Worm (Caenorhabditis elegans) whole organism, L4 larva: ENCODE data around the gene sru-35.

Experiments
- F26F4.8 ChIP-seq: fragments of 200-800 bp; sonication (Bioruptor generic); conservative IDR thresholded peaks from 2 replicates; pipeline ENCODE4 v1.3.6; 2022; ENCODE audit warnings: missing genetic modification characterization, missing compliant biosample characterization
- F44E2.7 ChIP-seq: fragments of 200-800 bp; sonication (Bioruptor generic); IDR thresholded peaks from 2 replicates; pipeline ENCODE4 v2.1.2; 2022; ENCODE audit warnings: missing genetic modification characterization, missing compliant biosample characterization
- R02D3.7 ChIP-seq: fragments of 150-350 bp; sonication (generic microtip); optimal IDR thresholded peaks from 3 replicates; lab custom pipeline; 2014; ENCODE audit warnings: missing biosample characterization, missing genetic modification characterization
- T20F7.1 ChIP-seq: fragments of 200-800 bp; sonication (Bioruptor generic); optimal IDR thresholded peaks from 2 replicates; lab custom pipeline; 2018; ENCODE audit warnings: mild to moderate bottlenecking, missing genetic modification characterization, missing compliant biosample characterization
- Y5F2A.4 ChIP-seq: fragments of 200-800 bp; sonication (Bioruptor generic); optimal IDR thresholded peaks from 2 replicates; lab custom pipeline; 2018; ENCODE audit warnings: mild to moderate bottlenecking, missing genetic modification characterization, missing compliant biosample characterization
- ama-1 ChIP-seq: fragments of 150-350 bp; optimal IDR thresholded peaks from 2 replicates; lab custom pipeline; 2014; ENCODE audit warnings: inconsistent platforms, mixed read lengths
- ceh-28 ChIP-seq: fragments of 150-350 bp; optimal IDR thresholded peaks from 2 replicates; lab custom pipeline; 2014; ENCODE audit warnings: missing biosample characterization, missing genetic modification reagents, missing genetic modification characterization
- egl-43 ChIP-seq: fragments of 200-800 bp; sonication (Bioruptor generic); IDR thresholded peaks from 2 replicates; pipeline ENCODE4 v1.3.6; 2022; ENCODE audit warnings: missing genetic modification reagents, missing genetic modification characterization, missing compliant biosample characterization
- fos-1 ChIP-seq: fragments of 150-350 bp; optimal IDR thresholded peaks from 2 replicates; lab custom pipeline; 2014; ENCODE audit warnings: missing biosample characterization, missing genetic modification characterization
- hmg-1.1 ChIP-seq: fragments of 200-800 bp; sonication (Bioruptor generic); IDR thresholded peaks from 2 replicates; pipeline ENCODE4 v1.3.6; 2022; ENCODE audit warnings: missing genetic modification reagents, missing genetic modification characterization, missing compliant biosample characterization
- lin-39 ChIP-seq: fragments of 150-350 bp; optimal IDR thresholded peaks from 2 replicates; lab custom pipeline; 2014; ENCODE audit warnings: missing biosample characterization, missing genetic modification reagents, missing genetic modification characterization
- mep-1 ChIP-seq: fragments of 150-350 bp; sonication (generic microtip); optimal IDR thresholded peaks from 3 replicates; lab custom pipeline; 2014; ENCODE audit warnings: missing biosample characterization, missing genetic modification characterization
- mes-2 ChIP-seq: sonication (generic microtip); optimal IDR thresholded peaks from 2 replicates; lab custom pipeline; 2016; ENCODE audit warnings: missing genotype, mild to moderate bottlenecking, missing genetic modification characterization, missing compliant biosample characterization; ENCODE audit not compliant: poor library complexity, severe bottlenecking
- mxl-2 ChIP-seq: fragments of 200-800 bp; sonication (Bioruptor generic); conservative IDR thresholded peaks from 2 replicates; pipeline ENCODE4 v1.3.6; 2022; ENCODE audit warnings: missing genetic modification reagents, missing genetic modification characterization, missing compliant biosample characterization
- nhr-42 ChIP-seq: fragments of 200-800 bp; sonication (Bioruptor generic); IDR thresholded peaks from 2 replicates; pipeline ENCODE4 v1.3.6; 2022; ENCODE audit warnings: missing genetic modification characterization, missing compliant biosample characterization
- php-3 ChIP-seq: fragments of 200-800 bp; sonication (Bioruptor generic); IDR thresholded peaks from 2 replicates; pipeline ENCODE4 v1.3.6; 2022; ENCODE audit warnings: missing genetic modification reagents, missing genetic modification characterization, missing compliant biosample characterization
- pqm-1 ChIP-seq: sonication (generic microtip); optimal IDR thresholded peaks from 2 replicates; lab custom pipeline; 2017; ENCODE audit warnings: missing biosample characterization, missing genetic modification characterization
- set-16 ChIP-seq: fragments of 200-800 bp; sonication (Bioruptor generic); IDR thresholded peaks from 2 replicates; pipeline ENCODE4 v1.3.6; 2022; ENCODE audit warnings: missing genetic modification reagents, missing genetic modification characterization, missing compliant biosample characterization
- unc-130 ChIP-seq: sonication (generic microtip); optimal IDR thresholded peaks from 2 replicates; lab custom pipeline; 2016; ENCODE audit warnings: missing genetic modification reagents, missing genetic modification characterization, missing compliant biosample characterization
- vab-7 ChIP-seq: fragments of 200-800 bp; sonication (Bioruptor generic); IDR thresholded peaks from 2 replicates; pipeline ENCODE4 v1.3.6; 2022; ENCODE audit warnings: missing genetic modification reagents, missing genetic modification characterization, missing compliant biosample characterization

Gene sru-35

DNA sequence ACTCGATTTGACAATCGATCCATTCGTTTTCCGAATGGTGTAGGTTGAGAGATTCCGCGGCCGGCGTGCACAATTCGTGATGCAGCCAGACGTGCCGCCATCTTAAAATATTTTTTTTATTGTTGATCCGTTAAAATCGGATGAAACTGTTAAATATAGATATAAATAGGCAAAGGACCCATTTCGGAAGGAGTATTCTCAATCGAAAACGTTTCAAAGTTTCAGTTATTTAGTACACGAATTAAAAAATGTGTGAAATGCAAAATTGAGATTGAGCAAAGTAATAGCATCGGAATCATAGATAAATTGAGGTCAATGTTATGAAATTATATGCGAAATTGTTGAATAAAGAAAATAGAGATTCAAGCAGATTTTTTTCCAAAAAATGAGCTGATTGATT lies 50.1 kb downstream of the sru-35 start, which contains the start of gene mrps-33:
TSS of gene mrps-33 (minus strand) at position 101 of the 400 bp plus-strand sequence.
- TF ChIP-seq vab-7 (no peak), egl-43 (no peak), hmg-1.1 (GFP tag; lab: Robert Waterston, UW) (no peak), F26F4.8 (GFP tag; lab: Robert Waterston, UW) (no peak), mep-1 (no peak), F44E2.7 (no peak), unc-130 (GFP tag; lab: Kevin White, UChicago) (no peak), mes-2 (tag; lab: Kevin White, UChicago) (no peak), set-16 (no peak), ama-1 (lab: Kevin White, UChicago) (no peak), Y5F2A.4 (GFP tag; lab: Kevin White, UChicago) (no peak), lin-39 (tag; lab: Kevin White, UChicago) (no peak), R02D3.7 (no peak), mxl-2 (no peak), T20F7.1 (GFP tag; lab: Kevin White, UChicago) (no peak), php-3 (no peak), nhr-42 (GFP tag; lab: Robert Waterston, UW) (no peak), pqm-1 (no peak)
- TF ChIP-seq, all 104 proteins: peak for 0

DNA sequence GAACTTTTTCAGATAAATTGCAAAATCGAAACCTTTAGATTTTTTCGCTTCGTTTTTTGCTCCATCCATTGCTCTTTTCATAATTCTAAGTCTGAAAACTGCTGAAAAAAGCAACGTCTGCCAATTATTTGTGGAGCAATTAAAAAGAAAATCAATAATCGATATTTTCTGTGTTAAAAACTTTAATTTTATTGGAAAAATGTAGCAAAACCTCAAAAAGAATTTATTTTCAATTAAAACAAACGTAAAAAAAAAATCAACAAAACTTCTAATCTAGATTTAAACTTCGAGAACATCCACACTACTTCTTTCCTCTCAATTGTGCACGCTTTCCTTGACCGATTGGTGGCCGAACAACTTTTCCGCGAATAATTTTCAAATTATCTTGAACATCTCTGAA lies 50.8 kb downstream of the sru-35 start, which contains the start of gene F21D5.5:
TSS of gene F21D5.5 (minus strand) at position 101 of the 400 bp plus-strand sequence.
- TF ChIP-seq ceh-28 (tag; lab: Kevin White, UChicago) (peak; percentile 24), fos-1 (tag; lab: Kevin White, UChicago) (no peak)
